Worm (Caenorhabditis elegans): Measurements from ENCODE around the gene F15H10.7.

The F15H10.7 gene

DNA sequence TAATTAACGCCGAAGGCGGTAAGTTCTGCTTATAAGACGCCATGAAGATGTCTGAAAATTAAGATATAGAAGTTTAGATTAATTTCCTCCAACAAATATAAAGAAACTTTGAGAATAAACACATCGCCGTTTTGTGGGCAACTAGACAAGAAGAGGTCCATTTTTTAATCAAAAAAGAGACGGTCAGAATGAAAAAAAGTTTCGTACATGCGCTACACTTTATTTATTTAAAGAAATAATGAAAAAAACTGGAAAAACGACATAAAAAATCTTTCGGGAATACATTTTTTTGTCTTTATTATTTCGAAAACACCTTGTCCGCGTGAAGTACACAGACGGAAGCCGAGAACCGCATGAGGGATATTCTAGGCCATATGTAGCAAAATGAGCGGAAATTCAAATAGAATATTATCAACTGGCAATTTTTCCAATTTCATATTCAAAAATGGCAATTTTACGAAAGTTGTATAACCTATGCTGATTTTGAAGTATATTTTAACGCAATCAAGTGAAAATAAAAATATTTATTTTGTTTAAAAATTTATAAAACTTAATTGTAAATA, 50.4 kb downstream of the F15H10.7 start, which contains the start of gene sluh-7 (continued):
- TF ChIP-seq lin-39 (tag; optimal IDR thresholded peaks at IDR 0.05) (no peak), php-3 (GFP tag; IDR thresholded peaks at IDR 0.05) (no peak), R02D3.7 (tag; optimal IDR thresholded peaks at IDR 0.05) (no peak), ZK546.5 (tag; optimal IDR thresholded peaks at IDR 0.05) (no peak), snpc-1.2 (GFP tag; IDR thresholded peaks at IDR 0.05) (no peak), daf-8 (GFP tag; IDR thresholded peaks at IDR 0.05) (no peak), hlh-11 (tag; optimal IDR thresholded peaks at IDR 0.05) (peak; percentile 42), dve-1 (tag; optimal IDR thresholded peaks at IDR 0.05; ENCODE audit: insufficient read depth) (peak; percentile 74), ceh-62 (tag; optimal IDR thresholded peaks at IDR 0.05) (no peak), set-16 (GFP tag; IDR thresholded peaks at IDR 0.05) (no peak), mxl-2 (GFP tag; conservative IDR thresholded peaks at IDR 0.05) (no peak), spr-1 (tag; optimal IDR thresholded peaks at IDR 0.05) (no peak), lin-13 (GFP tag; optimal IDR thresholded peaks at IDR 0.05) (peak; percentile 27), attf-4 (tag; optimal IDR thresholded peaks at IDR 0.05) (no peak), zip-11 (GFP tag; IDR thresholded peaks at IDR 0.05) (no peak), dpl-1 (GFP tag; optimal IDR thresholded peaks at IDR 0.05) (peak; percentile 94), dmd-6 (GFP tag; IDR thresholded peaks at IDR 0.05) (peak; percentile 56; the same call in 1 of the 2 replicates), lin-29 (GFP tag; IDR thresholded peaks at IDR 0.05) (no peak), nhr-111 (GFP tag; optimal IDR thresholded peaks at IDR 0.05) (no peak), ctbp-1 (GFP tag; IDR thresholded peaks at IDR 0.05) (no peak), F26F4.8 (GFP tag; conservative IDR thresholded peaks at IDR 0.05) (no peak), egl-43 (GFP tag; IDR thresholded peaks at IDR 0.05) (no peak), pqm-1 (tag; optimal IDR thresholded peaks at IDR 0.05) (no peak), dmd-9 (GFP tag; IDR thresholded peaks at IDR 0.05) (peak; percentile 82), lsy-2 (tag; optimal IDR thresholded peaks at IDR 0.05) (peak in 1 of 2 experiments; percentile 88), ceh-44 (GFP tag; IDR thresholded peaks at IDR 0.05) (no peak), fos-1 (tag; optimal IDR thresholded peaks at IDR 0.05) (no peak), mdt-29 (GFP tag; IDR thresholded peaks at IDR 0.05) (no peak), ztf-7 (tag; optimal IDR thresholded peaks at IDR 0.05) (no peak), ceh-28 (tag; optimal IDR thresholded peaks at IDR 0.05) (no peak), Y48G9A.11 (GFP tag; IDR thresholded peaks at IDR 0.05) (no peak), unc-130 (GFP tag; optimal IDR thresholded peaks at IDR 0.05) (peak; percentile 95), D1046.2 (GFP tag; IDR thresholded peaks at IDR 0.05) (no peak), aha-1 (tag) (peak; percentile 79), zfp-3 (GFP tag; conservative IDR thresholded peaks at IDR 0.05) (no peak), fkh-10 (GFP tag; optimal IDR thresholded peaks at IDR 0.05) (no peak), T20F7.1 (GFP tag; optimal IDR thresholded peaks at IDR 0.05) (peak; percentile 69), F10B5.3 (tag; optimal IDR thresholded peaks at IDR 0.05) (no peak), ceh-82 (tag; optimal IDR thresholded peaks at IDR 0.05) (no peak), mxl-3 (GFP tag; optimal IDR thresholded peaks at IDR 0.05) (no peak), nhr-41 (GFP tag; IDR thresholded peaks at IDR 0.05) (no peak), ZK337.2 (GFP tag; IDR thresholded peaks at IDR 0.05) (peak; percentile 84), ceh-32 (tag; optimal IDR thresholded peaks at IDR 0.05; ENCODE audit: poor library complexity) (no peak), skn-1 (tag; optimal IDR thresholded peaks at IDR 0.05) (no peak), nhr-28 (tag; optimal IDR thresholded peaks at IDR 0.05) (peak; percentile 30), nhr-6 (tag; optimal IDR thresholded peaks at IDR 0.05) (peak; percentile 86), sdz-12 (GFP tag; optimal IDR thresholded peaks at IDR 0.05) (no peak), F37D6.2 (tag; optimal IDR thresholded peaks at IDR 0.05) (peak; percentile 55), mdl-1 (tag; optimal IDR thresholded peaks at IDR 0.05) (no peak), hlh-30 (tag; optimal IDR thresholded peaks at IDR 0.05; ENCODE audit: insufficient read depth) (peak; percentile 72), nhr-48 (tag; optimal IDR thresholded peaks at IDR 0.05) (peak; percentile 6), lin-38 (GFP tag; IDR thresholded peaks at IDR 0.05) (peak; percentile 78)

Measured in whole organism, L4 larva.